Fruit fly (Drosophila melanogaster) whole organism, pupa: ENCODE results near the gene CG14990.

Experiments used
- CG12605 ChIP-seq: fragments of 200-800 bp; sonication (Bioruptor generic); IDR thresholded peaks from 2 replicates; pipeline ENCODE4 v1.3.6; 2022; ENCODE audit warnings: missing biosample characterization, missing genetic modification characterization
- CG13204 ChIP-seq: fragments of 200-800 bp; sonication (Bioruptor generic); optimal IDR thresholded peaks from 2 replicates; lab custom pipeline; 2018; ENCODE audit warnings: missing biosample characterization, mild to moderate bottlenecking, missing genetic modification characterization, moderate library complexity
- CG14655 ChIP-seq: fragments of 200-800 bp; sonication (Bioruptor generic); optimal IDR thresholded peaks from 3 replicates; lab custom pipeline; 2017; ENCODE audit warnings: mild to moderate bottlenecking, missing biosample characterization, missing genetic modification reagents, missing genetic modification characterization
- CG8159 ChIP-seq: fragments of 200-800 bp; sonication (Bioruptor generic); optimal IDR thresholded peaks from 3 replicates; lab custom pipeline; 2018; ENCODE audit warnings: missing biosample characterization, mild to moderate bottlenecking, missing genetic modification characterization, moderate library complexity
- CG8301 ChIP-seq: fragments of 200-800 bp; sonication (Bioruptor generic); optimal IDR thresholded peaks from 2 replicates; lab custom pipeline; 2018; ENCODE audit warnings: missing biosample characterization, mild to moderate bottlenecking, missing genetic modification characterization
- EcR ChIP-seq: fragments of 200-800 bp; sonication (Bioruptor generic); optimal IDR thresholded peaks from 3 replicates; lab custom pipeline; 2019; ENCODE audit warnings: missing biosample characterization, missing genetic modification characterization, mild to moderate bottlenecking, moderate library complexity, missing genetic modification reagents
- Ets98B ChIP-seq: fragments of 200-800 bp; sonication (Bioruptor generic); IDR thresholded peaks from 2 replicates; pipeline ENCODE4 v1.3.6; 2022; ENCODE audit warnings: missing biosample characterization, missing genetic modification characterization
- Pif1B ChIP-seq: fragments of 200-800 bp; sonication (Bioruptor generic); optimal IDR thresholded peaks from 3 replicates; lab custom pipeline; 2016; ENCODE audit warnings: missing biosample characterization, missing genetic modification characterization
- Snoo ChIP-seq: fragments of 200-800 bp; sonication (Bioruptor generic); optimal IDR thresholded peaks from 3 replicates; lab custom pipeline; 2017; ENCODE audit warnings: missing biosample characterization, mild to moderate bottlenecking, missing genetic modification characterization, inconsistent platforms
- gl ChIP-seq: fragments of 200-800 bp; sonication (Bioruptor generic); optimal IDR thresholded peaks from 2 replicates; lab custom pipeline; 2018; ENCODE audit warnings: missing biosample characterization, mild to moderate bottlenecking, missing genetic modification characterization

dm6 chr3L:4046289-4046688, 46.7 kb upstream of the CG14990 start, which contains the start of gene CG1136:
- TF ChIP-seq Pif1B (GFP tag; lab: Kevin White, UChicago) (no peak), gl (tag; lab: Kevin White, UChicago) (no peak), CG14655 (GFP tag; lab: Kevin White, UChicago) (no peak), CG12605 (GFP tag; lab: Robert Waterston, UW) (no peak), EcR (GFP tag; lab: Kevin White, UChicago) (no peak), CG13204 (GFP tag; lab: Kevin White, UChicago) (no peak), CG8159 (no peak), Snoo (tag; lab: Kevin White, UChicago) (no peak), Ets98B (GFP tag; lab: Robert Waterston, UW) (no peak), CG8301 (tag; lab: Kevin White, UChicago) (no peak)
